Worm (Caenorhabditis elegans) whole organism, midembryonic: ENCODE results near the gene F15H10.5.

ENCODE experiments used
- cog-1 ChIP-seq: sonication (generic microtip); optimal IDR thresholded peaks from 2 replicates; lab custom pipeline; 2016; ENCODE audit warnings: missing genetic modification characterization, missing compliant biosample characterization
- flt-1 ChIP-seq: fragments of 200-800 bp; sonication (Bioruptor generic); IDR thresholded peaks from 2 replicates; pipeline ENCODE4 v1.3.6; 2022; ENCODE audit warnings: missing genetic modification characterization, missing compliant biosample characterization
- klf-2 ChIP-seq: fragments of 200-800 bp; sonication (Bioruptor generic); conservative IDR thresholded peaks from 2 replicates; pipeline ENCODE4 v1.3.6; 2022; ENCODE audit warnings: missing genetic modification reagents, missing genetic modification characterization, missing compliant biosample characterization

DNA sequence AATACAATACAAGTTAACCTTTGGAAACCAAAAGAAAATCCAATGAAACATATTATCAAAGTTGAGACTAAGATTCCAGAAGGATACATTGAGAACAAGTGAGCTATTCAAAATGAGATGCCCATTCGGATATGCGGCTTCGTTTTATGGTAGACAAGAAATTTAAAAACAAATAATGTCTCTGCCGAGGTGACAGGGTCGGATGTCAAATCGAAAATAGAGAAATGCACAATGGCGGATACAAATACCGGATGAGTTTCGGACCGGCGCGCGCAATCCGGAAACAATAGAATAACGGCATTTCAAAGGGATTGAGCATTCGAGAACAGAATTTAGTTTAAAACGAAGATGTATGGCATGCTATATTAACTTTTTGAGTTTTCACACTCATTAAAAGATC is 44.4 kb upstream of the F15H10.5 start, which contains the start of gene F22E12.3:
- TF ChIP-seq flt-1 (GFP tag; lab: Robert Waterston, UW) (no peak), klf-2 (GFP tag; lab: Robert Waterston, UW) (no peak), cog-1 (no peak)
